Worm (Caenorhabditis elegans): Measurements from ENCODE around the gene cnnm-5.
"Not testable (repeated sequence)": the region's sequence is repeated elsewhere in the genome, so short reads cannot be mapped to it uniquely, and the experiment has no call there.

The cnnm-5 gene

ce11 chrIII:3852030-3852579, 23.1 kb upstream of the cnnm-5 start, which contains the start of gene cyp-25A4:
cyp-25A4 (minus strand) TSS chrIII:3852080.
- TF ChIP-seq hmg-1.2 (GFP tag; IDR thresholded peaks at IDR 0.05), result peak; percentile 54; the same call in 1 of the 2 replicates
- TF ChIP-seq cebp-1 (GFP tag; IDR thresholded peaks at IDR 0.05), result peak; percentile 83
- peak; percentile 75 for TF ChIP-seq cebp-1 (tag; optimal IDR thresholded peaks at IDR 0.05)
- peak; percentile 75 for TF ChIP-seq mcd-1 (GFP tag; IDR thresholded peaks at IDR 0.05)

ce11 chrIII:3845708-3846107, 16.7 kb upstream of the cnnm-5 start:
- TF ChIP-seq Y53G8AR.9 (GFP tag; conservative IDR thresholded peaks at IDR 0.05) (peak; percentile 25; the same call in 1 of the 2 replicates), egrh-3 (GFP tag; IDR thresholded peaks at IDR 0.05) (peak; percentile 83)

ce11 chrIII:3845185-3845584, 16.2 kb upstream of the cnnm-5 start:
- TF ChIP-seq egl-44 (GFP tag; IDR thresholded peaks at IDR 0.05) (0 out of 2 replicates have a peak, but pooled peaks have one; percentile 10), madf-3 (GFP tag; IDR thresholded peaks at IDR 0.05) (0 out of 2 replicates have a peak, but pooled peaks have one; percentile 69), hsf-1 (GFP tag; IDR thresholded peaks at IDR 0.05) (peak; percentile 19; the same call in 1 of the 2 replicates), madf-6 (GFP tag; IDR thresholded peaks at IDR 0.05) (peak; percentile 53), lin-26 (GFP tag; IDR thresholded peaks at IDR 0.05) (peak; percentile 6; the same call in 1 of the 2 replicates), Y95B8A.8 (GFP tag; IDR thresholded peaks at IDR 0.05) (0 out of 2 replicates have a peak, but pooled peaks have one; percentile 6)

- TF ChIP-seq lin-26 (GFP tag; IDR thresholded peaks at IDR 0.05), result peak; percentile 68
- peak; percentile 61; the same call in 1 of the 2 replicates for TF ChIP-seq madf-3 (GFP tag; IDR thresholded peaks at IDR 0.05)
- peak; percentile 65 for TF ChIP-seq madf-6 (GFP tag; IDR thresholded peaks at IDR 0.05)
- 0 out of 2 replicates have a peak, but pooled peaks have one; percentile 33 for TF ChIP-seq ceh-58 (GFP tag; IDR thresholded peaks at IDR 0.05)
- peak; percentile 98 for TF ChIP-seq Y79H2A.3 (GFP tag; conservative IDR thresholded peaks at IDR 0.05)
- peak; percentile 33 for TF ChIP-seq D2030.7 (GFP tag; IDR thresholded peaks at IDR 0.05)
- 0 out of 2 replicates have a peak, but pooled peaks have one; percentile 6 for TF ChIP-seq dox-1 (GFP tag; IDR thresholded peaks at IDR 0.05)
- peak; percentile 10; the same call in 1 of the 2 replicates for TF ChIP-seq attf-6 (GFP tag; IDR thresholded peaks at IDR 0.05)
- 0 out of 2 replicates have a peak, but pooled peaks have one; percentile 16 for TF ChIP-seq C17E4.6 (GFP tag; IDR thresholded peaks at IDR 0.05)
- peak; percentile 77 for TF ChIP-seq ceh-40 (GFP tag; IDR thresholded peaks at IDR 0.05)
- TF ChIP-seq hsf-1 (GFP tag; IDR thresholded peaks at IDR 0.05), result peak; percentile 78
- peak; percentile 38; the same call in 1 of the 2 replicates for TF ChIP-seq ztf-25 (GFP tag; IDR thresholded peaks at IDR 0.05)
- TF ChIP-seq B0019.2 (GFP tag; conservative IDR thresholded peaks at IDR 0.05), result peak; percentile 41; the same call in 1 of the 2 replicates
- 0 out of 2 replicates have a peak, but pooled peaks have one; percentile 36 for TF ChIP-seq pbrm-1 (GFP tag; IDR thresholded peaks at IDR 0.05)
- peak; percentile 16; the same call in 1 of the 2 replicates for TF ChIP-seq F33H1.4 (GFP tag; IDR thresholded peaks at IDR 0.05)
- TF ChIP-seq cebp-1 (GFP tag; IDR thresholded peaks at IDR 0.05), result not testable (repeated sequence)
- peak; percentile 12 for TF ChIP-seq cebp-1 (tag; optimal IDR thresholded peaks at IDR 0.05)
- 0 out of 2 replicates have a peak, but pooled peaks have one; percentile 30 for TF ChIP-seq aptf-3 (GFP tag; IDR thresholded peaks at IDR 0.05)
- TF ChIP-seq Y95B8A.8 (GFP tag; IDR thresholded peaks at IDR 0.05), result peak; percentile 85; the same call in 1 of the 2 replicates
These were observed 15.7 kb upstream of the cnnm-5 start, which contains the start of gene maph-1.3 for ce11 chrIII:3844746-3845145. maph-1.3 (plus strand) TSS chrIII:3844893.

- peak; percentile 80; the same call in 1 of the 2 replicates for TF ChIP-seq Y95B8A.8 (GFP tag; IDR thresholded peaks at IDR 0.05)
- TF ChIP-seq pbrm-1 (GFP tag; IDR thresholded peaks at IDR 0.05), result peak; percentile 42; the same call in 1 of the 2 replicates
- TF ChIP-seq snpc-3.4 (tag; optimal IDR thresholded peaks at IDR 0.05), result peak; percentile 6
- TF ChIP-seq B0019.2 (GFP tag; conservative IDR thresholded peaks at IDR 0.05), result peak; percentile 62; the same call in 1 of the 2 replicates
- TF ChIP-seq madf-6 (GFP tag; IDR thresholded peaks at IDR 0.05), result peak; percentile 97
- peak; percentile 81 for TF ChIP-seq Y53G8AR.9 (GFP tag; conservative IDR thresholded peaks at IDR 0.05)
- peak; percentile 6 for TF ChIP-seq unc-130 (GFP tag; optimal IDR thresholded peaks at IDR 0.05)
- peak; percentile 27; the same call in 1 of the 2 replicates for TF ChIP-seq mcd-1 (GFP tag; IDR thresholded peaks at IDR 0.05)
- peak; percentile 84 for TF ChIP-seq efl-1 (GFP tag; optimal IDR thresholded peaks at IDR 0.05)
- peak; percentile 53 for TF ChIP-seq lsl-1 (GFP tag; optimal IDR thresholded peaks at IDR 0.05)
- TF ChIP-seq madf-8 (GFP tag; conservative IDR thresholded peaks at IDR 0.05), result peak; percentile 87
- TF ChIP-seq F33H1.4 (GFP tag; IDR thresholded peaks at IDR 0.05), result peak; percentile 70
- TF ChIP-seq D2030.7 (GFP tag; IDR thresholded peaks at IDR 0.05), result peak; percentile 81
- 0 out of 2 replicates have a peak, but pooled peaks have one; percentile 32 for TF ChIP-seq attf-6 (GFP tag; IDR thresholded peaks at IDR 0.05)
- TF ChIP-seq ekl-4 (GFP tag; IDR thresholded peaks at IDR 0.05), result peak; percentile 37; the same call in 1 of the 2 replicates
- peak; percentile 2 for TF ChIP-seq tlf-1 (GFP tag; optimal IDR thresholded peaks at IDR 0.05)
- TF ChIP-seq madf-3 (GFP tag; IDR thresholded peaks at IDR 0.05), result peak; percentile 85
- TF ChIP-seq ceh-91 (GFP tag; IDR thresholded peaks at IDR 0.05), result peak; percentile 84
- TF ChIP-seq dox-1 (GFP tag; IDR thresholded peaks at IDR 0.05), result peak; percentile 72
- peak; percentile 66; the same call in 1 of the 2 replicates for TF ChIP-seq C17E4.6 (GFP tag; IDR thresholded peaks at IDR 0.05)
- peak; percentile 82 for TF ChIP-seq hsf-1 (GFP tag; IDR thresholded peaks at IDR 0.05)
- TF ChIP-seq hmg-1.2 (GFP tag; IDR thresholded peaks at IDR 0.05), result peak; percentile 42; the same call in 1 of the 2 replicates
- TF ChIP-seq rcor-1 (GFP tag; IDR thresholded peaks at IDR 0.05), result peak; percentile 72
- TF ChIP-seq xnd-1 (tag; optimal IDR thresholded peaks at IDR 0.05), result peak; percentile 80
These were observed 15.2 kb upstream of the cnnm-5 start for ce11 chrIII:3844173-3844572.
